Fruit fly (Drosophila melanogaster): ENCODE results near the gene tgy.

DNA sequence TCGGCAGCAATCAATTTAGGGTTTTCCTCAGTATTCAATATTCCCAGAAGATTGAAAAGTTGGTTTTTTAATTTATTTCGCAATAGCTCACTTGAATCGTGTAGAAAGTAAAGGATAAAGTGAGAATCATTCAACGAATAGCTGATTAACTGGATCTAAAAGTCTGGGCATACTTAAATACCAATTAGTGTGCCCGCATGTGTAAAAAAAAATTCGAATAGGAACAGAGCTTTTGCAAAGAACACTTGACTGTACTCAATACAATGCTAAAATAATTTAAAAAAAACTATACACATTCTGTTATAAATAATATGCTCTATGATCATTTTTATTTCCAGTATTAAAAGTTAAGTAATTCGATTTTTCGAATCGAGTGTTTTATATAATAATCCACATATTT is 2.8 kb downstream of the tgy start, which contains the start of gene CG15882:
- no peak for TF ChIP-seq Smox (GFP tag; optimal IDR thresholded peaks at IDR 0.05)
- TF ChIP-seq Met (GFP tag; optimal IDR thresholded peaks at IDR 0.05): no peak
- TF ChIP-seq CG6854 (GFP tag; optimal IDR thresholded peaks at IDR 0.05): no peak
- no peak for TF ChIP-seq Sox102F (GFP tag; optimal IDR thresholded peaks at IDR 0.05)
- no peak for TF ChIP-seq lz (GFP tag; optimal IDR thresholded peaks at IDR 0.05)
- no peak for TF ChIP-seq Eip93F (GFP tag; optimal IDR thresholded peaks at IDR 0.05)
